Worm (Caenorhabditis elegans) whole organism, L3 larva: ENCODE results near the gene alfa-1.

Experiments used
- R02D3.7 ChIP-seq: fragments of 150-350 bp; optimal IDR thresholded peaks from 2 replicates; lab custom pipeline; 2014; ENCODE audit warnings: missing biosample characterization, missing genetic modification characterization
- ZK546.5 ChIP-seq: sonication (generic microtip); optimal IDR thresholded peaks from 2 replicates; lab custom pipeline; 2017; ENCODE audit warnings: missing biosample characterization, missing genetic modification characterization
- aly-2 ChIP-seq: fragments of 150-350 bp; optimal IDR thresholded peaks from 2 replicates; lab custom pipeline; 2014; ENCODE audit warnings: missing biosample characterization, missing genetic modification characterization
- ama-1 ChIP-seq: fragments of 150-350 bp; optimal IDR thresholded peaks from 2 replicates; lab custom pipeline; 2018
- ceh-16 ChIP-seq: sonication (generic microtip); optimal IDR thresholded peaks from 2 replicates; lab custom pipeline; 2017; ENCODE audit warnings: missing biosample characterization, missing genetic modification characterization
- daf-12 ChIP-seq: fragments of 150-350 bp; optimal IDR thresholded peaks from 2 replicates; lab custom pipeline; 2014; ENCODE audit warnings: missing biosample characterization, missing genetic modification reagents, missing genetic modification characterization
- egl-27 ChIP-seq: sonication (generic microtip); optimal IDR thresholded peaks from 4 replicates; lab custom pipeline; 2017; ENCODE audit warnings: missing biosample characterization, missing genetic modification reagents, missing genetic modification characterization
- egl-5 ChIP-seq: fragments of 150-350 bp; optimal IDR thresholded peaks from 2 replicates; lab custom pipeline; 2017; ENCODE audit warnings: missing biosample characterization, missing genetic modification reagents, missing genetic modification characterization, inconsistent platforms
- elt-1 ChIP-seq: fragments of 150-350 bp; optimal IDR thresholded peaks from 2 replicates; lab custom pipeline; 2014; ENCODE audit warnings: missing biosample characterization, missing genetic modification characterization
- elt-2 ChIP-seq: sonication (generic microtip); optimal IDR thresholded peaks from 2 replicates; lab custom pipeline; 2016; ENCODE audit warnings: missing genetic modification reagents, mild to moderate bottlenecking, missing genetic modification characterization, missing compliant biosample characterization
- elt-3 ChIP-seq, 3 experiments: fragments of 150-350 bp in 1 of 3; sonication (generic microtip) in 2 of 3; optimal IDR thresholded peaks; 2 replicates in 2 of 3; 4 replicates in 1 of 3; lab custom pipeline; 2014 to 2017; ENCODE audit warnings: missing biosample characterization in 3 of 3, missing genetic modification characterization in 3 of 3
- eor-1 ChIP-seq, 2 experiments: fragments of 150-350 bp; optimal IDR thresholded peaks; 2 replicates each; lab custom pipeline; 2014 to 2018; ENCODE audit warnings: missing biosample characterization in 2 of 2, missing genetic modification characterization in 2 of 2
- fkh-10 ChIP-seq: sonication (generic microtip); optimal IDR thresholded peaks from 2 replicates; lab custom pipeline; 2017; ENCODE audit warnings: missing biosample characterization, missing genetic modification reagents, missing genetic modification characterization
- fkh-2 ChIP-seq: fragments of 150-350 bp; optimal IDR thresholded peaks from 2 replicates; lab custom pipeline; 2014; ENCODE audit warnings: missing biosample characterization, missing genetic modification reagents, missing genetic modification characterization
- fos-1 ChIP-seq: fragments of 150-350 bp; optimal IDR thresholded peaks from 2 replicates; lab custom pipeline; 2014; ENCODE audit warnings: missing biosample characterization, missing genetic modification characterization
- jun-1 ChIP-seq: fragments of 150-350 bp; optimal IDR thresholded peaks from 2 replicates; lab custom pipeline; 2014; ENCODE audit warnings: missing biosample characterization, missing genetic modification reagents, missing genetic modification characterization
- lin-15B ChIP-seq: fragments of 150-350 bp; optimal IDR thresholded peaks from 2 replicates; lab custom pipeline; 2014; ENCODE audit warnings: missing biosample characterization, missing genetic modification characterization
- lin-39 ChIP-seq: fragments of 150-350 bp; optimal IDR thresholded peaks from 2 replicates; lab custom pipeline; 2018; ENCODE audit warnings: missing biosample characterization, missing genetic modification reagents, missing genetic modification characterization
- lsy-12 ChIP-seq: sonication (generic microtip); optimal IDR thresholded peaks from 2 replicates; lab custom pipeline; 2016; ENCODE audit warnings: mild to moderate bottlenecking, missing genetic modification characterization, missing compliant biosample characterization
- mml-1 ChIP-seq: fragments of 150-350 bp; sonication (generic microtip); optimal IDR thresholded peaks from 3 replicates; lab custom pipeline; 2014; ENCODE audit warnings: missing biosample characterization, missing genetic modification characterization
- nfya-1 ChIP-seq: sonication (generic microtip); optimal IDR thresholded peaks from 2 replicates; lab custom pipeline; 2017; ENCODE audit warnings: missing genetic modification characterization, mild to moderate bottlenecking, missing compliant biosample characterization, antibody characterized with exemption, moderate library complexity; ENCODE audit not compliant: insufficient read depth
- nhr-11 ChIP-seq: fragments of 150-350 bp; optimal IDR thresholded peaks from 2 replicates; lab custom pipeline; 2014; ENCODE audit warnings: missing biosample characterization, missing genetic modification characterization
- nhr-12 ChIP-seq: fragments of 150-350 bp; optimal IDR thresholded peaks from 2 replicates; lab custom pipeline; 2014; ENCODE audit warnings: missing biosample characterization, missing genetic modification characterization
- nhr-23 ChIP-seq: fragments of 150-350 bp; optimal IDR thresholded peaks from 2 replicates; lab custom pipeline; 2014; ENCODE audit warnings: missing biosample characterization, missing genetic modification reagents, missing genetic modification characterization
- nhr-237 ChIP-seq: fragments of 150-350 bp; optimal IDR thresholded peaks from 2 replicates; lab custom pipeline; 2014; ENCODE audit warnings: missing biosample characterization, missing genetic modification characterization
- nhr-28 ChIP-seq: fragments of 150-350 bp; optimal IDR thresholded peaks from 2 replicates; lab custom pipeline; 2014; ENCODE audit warnings: missing biosample characterization, missing genetic modification characterization
- nhr-43 ChIP-seq: sonication (generic microtip); optimal IDR thresholded peaks from 2 replicates; lab custom pipeline; 2016; ENCODE audit warnings: mild to moderate bottlenecking, missing genetic modification characterization, missing compliant biosample characterization; ENCODE audit not compliant: poor library complexity, severe bottlenecking
- nhr-76 ChIP-seq: fragments of 150-350 bp; sonication (generic microtip); optimal IDR thresholded peaks from 5 replicates; lab custom pipeline; 2014; ENCODE audit warnings: missing biosample characterization, missing genetic modification characterization
- nhr-77 ChIP-seq: fragments of 150-350 bp; optimal IDR thresholded peaks from 2 replicates; lab custom pipeline; 2014; ENCODE audit warnings: missing biosample characterization, missing genetic modification characterization
- pha-4 ChIP-seq: fragments of 150-350 bp; optimal IDR thresholded peaks from 2 replicates; lab custom pipeline; 2014; ENCODE audit warnings: missing biosample characterization, missing genetic modification reagents, missing genetic modification characterization
- pqm-1 ChIP-seq: fragments of 150-350 bp; optimal IDR thresholded peaks from 2 replicates; lab custom pipeline; 2017; ENCODE audit warnings: missing biosample characterization, missing genetic modification characterization, inconsistent platforms
- sea-2 ChIP-seq: fragments of 150-350 bp; sonication (generic microtip); optimal IDR thresholded peaks from 4 replicates; lab custom pipeline; 2014; ENCODE audit warnings: missing biosample characterization, missing genetic modification reagents, missing genetic modification characterization
- skn-1 ChIP-seq: fragments of 150-350 bp; optimal IDR thresholded peaks from 2 replicates; lab custom pipeline; 2014; ENCODE audit warnings: missing biosample characterization, missing genetic modification characterization
- snpc-4 ChIP-seq: fragments of 150-350 bp; optimal IDR thresholded peaks from 2 replicates; lab custom pipeline; 2014; ENCODE audit warnings: missing biosample characterization, missing genetic modification characterization
- tbx-2 ChIP-seq: sonication (generic microtip); optimal IDR thresholded peaks from 2 replicates; lab custom pipeline; 2016; ENCODE audit warnings: mild to moderate bottlenecking, missing genetic modification characterization, missing compliant biosample characterization
- unc-39 ChIP-seq: sonication (generic microtip); optimal IDR thresholded peaks from 4 replicates; lab custom pipeline; 2017; ENCODE audit warnings: missing biosample characterization, missing genetic modification characterization
- unc-62 ChIP-seq: fragments of 150-350 bp; sonication (generic microtip); optimal IDR thresholded peaks from 4 replicates; lab custom pipeline; 2014; ENCODE audit warnings: missing biosample characterization, missing genetic modification reagents, missing genetic modification characterization
- zag-1 ChIP-seq: fragments of 150-350 bp; optimal IDR thresholded peaks from 2 replicates; lab custom pipeline; 2014; ENCODE audit warnings: missing biosample characterization, missing genetic modification characterization

Gene alfa-1

DNA sequence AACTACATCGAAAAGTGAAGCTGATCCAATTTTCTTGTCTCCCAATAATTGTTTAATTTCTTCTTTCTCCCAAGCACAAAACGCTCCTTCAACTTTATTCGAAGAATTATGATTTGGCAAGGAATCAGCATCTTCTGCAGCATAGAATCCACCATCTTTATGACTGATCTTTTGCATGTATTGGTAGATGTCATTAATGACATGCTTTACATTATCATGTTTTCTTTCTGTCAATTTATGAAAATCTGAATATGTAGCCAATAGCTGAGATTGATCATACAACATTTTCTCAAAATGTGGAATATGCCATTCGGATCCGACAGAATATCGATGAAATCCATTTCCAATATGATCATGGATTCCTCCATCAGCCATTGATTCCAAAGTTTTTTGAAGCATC lies 34.8 kb upstream of the alfa-1 start:
- no peak for TF ChIP-seq elt-2 (tag; lab: Kevin White, UChicago)
- TF ChIP-seq skn-1 (tag; lab: Kevin White, UChicago): no peak
- TF ChIP-seq nhr-43 (tag; lab: Kevin White, UChicago): no peak
- TF ChIP-seq jun-1 (tag; lab: Kevin White, UChicago): no peak
- TF ChIP-seq nhr-23 (tag; lab: Kevin White, UChicago): no peak
- no peak for TF ChIP-seq nhr-28 (tag; lab: Kevin White, UChicago)
- no peak for TF ChIP-seq lin-39 (tag; lab: Kevin White, UChicago)
- TF ChIP-seq mml-1 (tag; lab: Kevin White, UChicago): no peak
- no peak for TF ChIP-seq lin-15B (tag; lab: Kevin White, UChicago)
- no peak for TF ChIP-seq unc-62
- TF ChIP-seq nhr-76 (tag; lab: Kevin White, UChicago): no peak
- TF ChIP-seq aly-2 (tag; lab: Kevin White, UChicago): no peak
- TF ChIP-seq lsy-12 (tag; lab: Kevin White, UChicago): no peak
- TF ChIP-seq fos-1 (tag; lab: Kevin White, UChicago): no peak
- no peak for TF ChIP-seq ceh-16 (tag; lab: Kevin White, UChicago)
- TF ChIP-seq nfya-1 (tag; lab: Kevin White, UChicago): no peak
- no peak for TF ChIP-seq nhr-77 (tag; lab: Kevin White, UChicago)
- TF ChIP-seq fkh-2 (tag; lab: Kevin White, UChicago): no peak

DNA sequence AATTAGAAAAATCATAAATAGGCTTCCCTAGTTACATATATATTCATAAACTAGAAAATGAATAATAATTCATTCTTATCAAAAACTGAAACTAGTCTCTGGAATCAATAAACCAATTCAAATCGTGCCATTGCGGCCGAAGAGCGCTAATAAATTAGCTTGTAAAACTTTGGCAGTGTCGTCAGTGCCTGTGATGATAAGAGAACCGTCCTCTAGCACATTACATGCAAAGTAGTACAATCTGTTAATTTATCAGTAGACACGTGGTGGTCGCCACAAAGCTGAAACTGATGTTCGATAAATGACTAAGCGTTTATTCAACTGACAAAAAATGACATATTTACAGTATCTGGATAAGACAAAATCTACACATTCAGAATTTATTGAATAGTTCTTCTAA lies 33.3 kb upstream of the alfa-1 start:
- TF ChIP-seq tbx-2 (no peak), unc-62 (no peak), elt-3 (tag; optimal IDR thresholded peaks at IDR 0.05; lab: Kevin White, UChicago) (no peak), pha-4 (tag; lab: Kevin White, UChicago) (peak; percentile 3), pqm-1 (tag; lab: Kevin White, UChicago) (peak; percentile 88), elt-1 (tag; lab: Kevin White, UChicago) (no peak), mml-1 (tag; lab: Kevin White, UChicago) (no peak), elt-2 (tag; lab: Kevin White, UChicago) (peak; percentile 98), ama-1 (lab: Kevin White, UChicago) (no peak), fkh-10 (GFP tag; lab: Kevin White, UChicago) (no peak), jun-1 (tag; lab: Kevin White, UChicago) (peak; percentile 55)

DNA sequence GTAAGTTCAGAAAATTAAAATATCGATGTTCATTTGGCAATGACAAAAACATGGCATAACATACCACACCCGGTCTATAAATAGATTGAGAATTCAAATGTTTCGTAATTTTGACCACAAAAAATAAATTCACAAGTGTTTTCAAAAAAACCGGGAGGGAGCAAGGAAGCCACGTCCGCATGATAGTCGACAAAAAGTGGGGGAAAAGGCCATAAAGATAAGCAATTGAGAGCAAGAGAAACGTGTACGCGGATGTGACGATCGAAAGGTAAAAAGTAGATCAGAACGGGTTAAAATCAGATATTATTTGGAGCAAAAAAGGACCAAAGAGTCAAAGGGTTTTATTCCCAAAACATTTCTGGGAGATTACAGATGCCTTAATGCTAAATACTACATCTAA lies 32.4 kb upstream of the alfa-1 start:
- TF ChIP-seq pha-4 (tag; lab: Kevin White, UChicago) (no peak), jun-1 (tag; lab: Kevin White, UChicago) (peak; percentile 31), nhr-43 (tag; lab: Kevin White, UChicago) (no peak), pqm-1 (tag; lab: Kevin White, UChicago) (peak; percentile 66), elt-2 (tag; lab: Kevin White, UChicago) (peak; percentile 85), ama-1 (lab: Kevin White, UChicago) (no peak), fos-1 (tag; lab: Kevin White, UChicago) (no peak), zag-1 (tag; lab: Kevin White, UChicago) (no peak), egl-5 (tag; lab: Kevin White, UChicago) (no peak), aly-2 (tag; lab: Kevin White, UChicago) (no peak), nhr-12 (tag; lab: Kevin White, UChicago) (no peak), nfya-1 (tag; lab: Kevin White, UChicago) (no peak)

DNA sequence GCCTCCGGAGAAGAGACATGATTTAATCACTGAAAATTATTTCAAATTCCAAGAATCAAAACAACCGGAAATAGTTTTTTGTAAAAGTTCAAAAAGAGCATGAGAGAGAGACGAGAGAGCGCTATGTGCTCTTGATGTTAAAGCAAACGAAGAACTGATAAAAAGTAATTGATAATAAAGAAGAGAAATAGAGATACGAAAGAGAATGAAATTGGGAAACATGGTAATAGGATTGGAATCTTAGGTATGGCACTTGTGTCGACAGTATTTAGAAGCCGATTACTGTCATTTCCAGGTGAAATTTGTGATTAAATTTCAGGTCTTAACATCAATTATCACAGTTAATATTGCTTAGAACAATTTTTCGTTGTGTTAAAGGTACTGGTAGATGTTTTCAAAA lies 31.6 kb upstream of the alfa-1 start, which contains the start of gene nhx-2:
Gene nhx-2 (minus strand): TSS at position 29 of the 400 bp plus-strand sequence.
- TF ChIP-seq pqm-1 (tag; lab: Kevin White, UChicago): peak; percentile 78
- TF ChIP-seq snpc-4 (tag; lab: Kevin White, UChicago): no peak
- no peak for TF ChIP-seq nhr-237 (tag; lab: Kevin White, UChicago)
- TF ChIP-seq fos-1 (tag; lab: Kevin White, UChicago): no peak
- TF ChIP-seq unc-39 (tag; lab: Kevin White, UChicago): no peak
- peak; percentile 87 for TF ChIP-seq elt-2 (tag; lab: Kevin White, UChicago)
- no peak for TF ChIP-seq ama-1 (lab: Kevin White, UChicago)

DNA sequence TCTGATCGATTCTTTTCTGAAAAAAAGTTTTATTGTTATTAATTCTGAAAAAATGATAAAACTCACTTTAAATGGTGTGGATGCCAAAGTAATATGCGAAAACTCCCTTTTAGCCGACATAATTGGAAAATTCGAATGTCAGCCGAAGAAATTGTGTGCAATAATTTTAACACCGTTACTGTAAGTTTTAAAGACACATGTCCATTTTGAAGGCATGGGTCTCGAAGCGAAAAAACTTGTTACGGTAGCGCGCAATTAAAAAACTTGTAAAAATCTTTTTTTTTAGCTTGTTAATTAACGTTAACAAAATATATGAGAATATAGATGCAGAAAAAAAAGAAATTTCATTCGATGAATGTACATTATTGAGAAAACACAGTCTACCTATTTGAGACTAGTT lies 28.1 kb upstream of the alfa-1 start, which contains the start of gene pid-1:
Gene pid-1 (minus strand): TSS at position 173 of the 400 bp plus-strand sequence.
- TF ChIP-seq R02D3.7: no peak
- TF ChIP-seq daf-12 (tag; lab: Kevin White, UChicago): no peak
- no peak for TF ChIP-seq eor-1 (tag; optimal IDR thresholded peaks at IDR 0.05; lab: Kevin White, UChicago)
- TF ChIP-seq mml-1 (tag; lab: Kevin White, UChicago): no peak
- TF ChIP-seq ZK546.5: no peak
- no peak for TF ChIP-seq egl-27 (tag; lab: Kevin White, UChicago)
- TF ChIP-seq nhr-237 (tag; lab: Kevin White, UChicago): no peak
- no peak for TF ChIP-seq nhr-11 (tag; lab: Kevin White, UChicago)
- TF ChIP-seq fkh-2 (tag; lab: Kevin White, UChicago): no peak
- TF ChIP-seq nhr-43 (tag; lab: Kevin White, UChicago): no peak
- TF ChIP-seq pqm-1 (tag; lab: Kevin White, UChicago): no peak
- no peak for TF ChIP-seq sea-2 (GFP tag; lab: Kevin White, UChicago)
- no peak for TF ChIP-seq snpc-4 (tag; lab: Kevin White, UChicago)
- no peak for TF ChIP-seq ama-1 (lab: Kevin White, UChicago)
- TF ChIP-seq, all 47 proteins: peak for 0
